Fruit fly (Drosophila melanogaster): Measurements from ENCODE around the gene Ccz1.

DNA sequence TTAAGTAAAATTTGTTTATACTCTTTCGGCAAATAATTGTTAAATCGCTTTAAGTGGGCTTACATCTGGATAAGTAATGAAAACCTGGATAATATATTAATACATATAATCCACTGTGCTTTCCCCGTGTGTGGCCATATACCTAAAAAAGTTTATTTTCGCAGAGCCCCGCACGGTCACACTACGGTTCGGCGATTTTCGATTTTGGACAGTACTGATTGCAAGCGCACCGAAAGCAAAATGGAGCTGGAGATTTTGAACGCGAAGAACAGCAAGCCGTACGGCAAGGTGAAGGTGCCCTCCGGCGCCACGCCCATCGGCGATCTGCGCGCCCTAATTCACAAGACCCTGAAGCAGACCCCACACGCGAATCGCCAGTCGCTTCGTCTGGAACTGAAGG, 4.3 kb upstream of the Ccz1 start, which contains the start of gene Sc2:
- TF ChIP-seq h (GFP tag; optimal IDR thresholded peaks at IDR 0.05) (no peak), Hr78 (GFP tag; optimal IDR thresholded peaks at IDR 0.05) (no peak), dl (GFP tag; optimal IDR thresholded peaks at IDR 0.05; ENCODE audit: insufficient read depth in 1 of 2, partially characterized antibody in 2 of 2) (peak in 1 of 2 experiments; percentile 19), pan (optimal IDR thresholded peaks at IDR 0.05) (no peak), psq (GFP tag; optimal IDR thresholded peaks at IDR 0.05) (no peak), CrebA (GFP tag; optimal IDR thresholded peaks at IDR 0.05; ENCODE audit: borderline replicate concordance) (no peak), dmrt93B (GFP tag; optimal IDR thresholded peaks at IDR 0.05) (no peak), tai (GFP tag; optimal IDR thresholded peaks at IDR 0.05) (no peak), usp (GFP tag; optimal IDR thresholded peaks at IDR 0.05) (no peak), sage (GFP tag; optimal IDR thresholded peaks at IDR 0.05) (no peak), Mio (GFP tag; optimal IDR thresholded peaks at IDR 0.05) (no peak), woc (GFP tag; optimal IDR thresholded peaks at IDR 0.05) (no peak), Dfd (GFP tag; optimal IDR thresholded peaks at IDR 0.05) (no peak), Sp1 (GFP tag; optimal IDR thresholded peaks at IDR 0.05) (no peak)

Data from whole organism, wandering third instar larva.